Worm (Caenorhabditis elegans) whole organism, L1 larva: ENCODE measurements around the gene ZK470.2.

Experiments used
- C34B4.2 ChIP-seq: sonication (generic microtip); optimal IDR thresholded peaks from 2 replicates; lab custom pipeline; 2017; ENCODE audit warnings: mild to moderate bottlenecking, missing genetic modification characterization, missing compliant biosample characterization
- fkh-10 ChIP-seq: sonication (generic microtip); optimal IDR thresholded peaks from 2 replicates; lab custom pipeline; 2017; ENCODE audit warnings: missing biosample characterization, missing genetic modification reagents, missing genetic modification characterization
- nhr-20 ChIP-seq: sonication (generic microtip); optimal IDR thresholded peaks from 2 replicates; lab custom pipeline; 2016; ENCODE audit warnings: mild to moderate bottlenecking, missing genetic modification characterization, missing compliant biosample characterization
- pqm-1 ChIP-seq: sonication (generic microtip); optimal IDR thresholded peaks from 3 replicates; lab custom pipeline; 2017; ENCODE audit warnings: missing biosample characterization, missing genetic modification characterization
- rnt-1 ChIP-seq: sonication (generic microtip); optimal IDR thresholded peaks from 2 replicates; lab custom pipeline; 2016; ENCODE audit warnings: mild to moderate bottlenecking, missing genetic modification characterization, moderate library complexity, missing compliant biosample characterization
- unc-62 ChIP-seq: fragments of 150-350 bp; optimal IDR thresholded peaks from 2 replicates; lab custom pipeline; 2014; ENCODE audit warnings: missing biosample characterization, missing genetic modification reagents, missing genetic modification characterization

- no peak for TF ChIP-seq pqm-1 (tag; lab: Kevin White, UChicago)
- no peak for TF ChIP-seq fkh-10 (GFP tag; lab: Kevin White, UChicago)
- no peak for TF ChIP-seq unc-62 (GFP tag; lab: Kevin White, UChicago)
- peak; percentile 5 for TF ChIP-seq rnt-1
- no peak for TF ChIP-seq nhr-20 (tag; lab: Kevin White, UChicago)
- TF ChIP-seq C34B4.2 (tag; lab: Kevin White, UChicago) = no peak
Observed at ce11 chrX:4147600-4148448, 12.9 kb downstream of the ZK470.2 start.
